Worm (Caenorhabditis elegans): ENCODE measurements around the gene Y102E9.6.

The Y102E9.6 gene

DNA sequence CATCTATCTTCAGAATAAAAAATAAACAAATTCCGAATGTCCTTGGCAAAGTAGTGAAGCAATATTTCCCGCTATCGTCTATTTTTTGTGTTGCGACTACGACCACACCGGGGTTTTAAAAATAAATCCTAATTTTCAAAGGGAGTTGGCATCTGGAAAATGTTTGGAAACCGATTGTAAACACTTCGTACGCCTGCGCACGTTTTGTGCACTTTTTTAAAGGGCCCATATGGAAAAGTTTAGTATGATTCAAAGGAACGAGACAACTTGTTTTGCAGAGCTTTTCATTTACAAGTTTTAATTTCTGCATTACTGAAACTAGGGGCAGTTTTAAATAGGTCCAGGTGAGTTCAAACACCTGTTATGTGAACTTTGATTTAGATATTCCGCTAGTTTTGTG, 3.6 kb upstream of the Y102E9.6 start:
- TF ChIP-seq egl-27 (tag; optimal IDR thresholded peaks at IDR 0.05) (no peak), ztf-4 (tag; optimal IDR thresholded peaks at IDR 0.05) (no peak), zag-1 (tag; optimal IDR thresholded peaks at IDR 0.05) (no peak), ama-1 (optimal IDR thresholded peaks at IDR 0.05) (no peak), aly-2 (tag; optimal IDR thresholded peaks at IDR 0.05) (no peak), elt-1 (tag; optimal IDR thresholded peaks at IDR 0.05) (no peak), fos-1 (tag; optimal IDR thresholded peaks at IDR 0.05) (no peak), ZK546.5 (tag; optimal IDR thresholded peaks at IDR 0.05) (no peak), lin-39 (tag; optimal IDR thresholded peaks at IDR 0.05) (no peak), jun-1 (tag; optimal IDR thresholded peaks at IDR 0.05) (no peak), ceh-9 (tag; optimal IDR thresholded peaks at IDR 0.05) (no peak), egl-5 (tag; optimal IDR thresholded peaks at IDR 0.05) (no peak), nhr-11 (tag; optimal IDR thresholded peaks at IDR 0.05) (no peak)

DNA sequence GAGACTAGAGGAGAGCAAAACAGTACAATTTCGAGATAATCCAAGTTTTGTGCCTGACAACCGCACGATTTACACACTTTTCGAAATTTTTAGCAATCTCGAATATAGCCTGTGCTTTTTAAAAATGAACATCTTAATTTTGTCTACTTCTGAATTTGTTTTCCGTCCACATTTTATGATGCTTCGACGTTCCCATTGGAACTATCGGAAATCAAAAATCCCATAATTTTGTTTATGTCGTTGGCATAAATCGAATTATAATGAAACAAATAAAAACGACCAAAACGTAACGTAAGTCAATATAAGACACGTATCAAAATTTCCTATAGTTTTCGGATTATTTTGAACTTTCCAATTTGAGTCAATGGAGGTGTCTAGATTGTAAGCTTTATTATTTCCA, 505 bp upstream of the Y102E9.6 start, which contains the start of gene K07E12.2:
Gene K07E12.2, plus strand, starts transcription at position 301 of the 400 bp plus-strand sequence.
- no peak for TF ChIP-seq ceh-28 (tag; optimal IDR thresholded peaks at IDR 0.05)
- no peak for TF ChIP-seq elt-3 (tag; optimal IDR thresholded peaks at IDR 0.05)
- no peak for TF ChIP-seq zag-1 (tag; optimal IDR thresholded peaks at IDR 0.05)
- TF ChIP-seq nhr-67 (tag; optimal IDR thresholded peaks at IDR 0.05), result no peak
- TF ChIP-seq nhr-28 (tag; optimal IDR thresholded peaks at IDR 0.05), result no peak
- TF ChIP-seq hmg-11 (tag; optimal IDR thresholded peaks at IDR 0.05), result no peak

DNA sequence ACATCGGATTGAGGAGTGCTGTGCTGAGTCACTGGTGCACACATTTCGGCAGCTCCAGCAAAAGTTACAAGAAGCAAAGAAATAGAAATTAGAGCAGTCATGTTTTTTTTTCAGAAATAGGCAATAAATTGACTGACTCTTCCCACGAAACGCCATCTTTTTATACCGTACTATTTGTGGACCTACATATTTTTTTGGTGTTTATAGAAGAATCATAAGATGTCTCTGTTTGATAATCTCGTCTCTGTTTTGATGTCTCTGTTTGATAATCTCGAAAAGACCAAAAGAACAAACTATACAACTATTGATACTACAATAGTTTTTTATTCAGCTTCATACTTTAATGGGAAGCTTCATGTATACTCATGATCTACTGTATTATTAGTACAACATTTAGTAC, 2.0 kb downstream of the Y102E9.6 start, which contains the start of gene Y102E9.3:
Gene Y102E9.3, minus strand, starts transcription at position 101 of the 400 bp plus-strand sequence.
- no peak for TF ChIP-seq nhr-67 (tag; optimal IDR thresholded peaks at IDR 0.05)
- no peak for TF ChIP-seq aly-2 (tag; optimal IDR thresholded peaks at IDR 0.05)
- no peak for TF ChIP-seq fos-1 (tag; optimal IDR thresholded peaks at IDR 0.05)
- TF ChIP-seq unc-39 (tag; optimal IDR thresholded peaks at IDR 0.05), result no peak
- TF ChIP-seq nhr-11 (tag; optimal IDR thresholded peaks at IDR 0.05), result no peak
- TF ChIP-seq skn-1 (tag; optimal IDR thresholded peaks at IDR 0.05), result no peak
- TF ChIP-seq sea-2 (GFP tag; optimal IDR thresholded peaks at IDR 0.05), result no peak
- TF ChIP-seq ceh-28 (tag; optimal IDR thresholded peaks at IDR 0.05), result no peak
- TF ChIP-seq ztf-11 (tag; optimal IDR thresholded peaks at IDR 0.05), result no peak
- TF ChIP-seq pha-4 (tag; optimal IDR thresholded peaks at IDR 0.05), result no peak
- no peak for TF ChIP-seq daf-12 (tag; optimal IDR thresholded peaks at IDR 0.05)
- no peak for TF ChIP-seq unc-62 (GFP tag; optimal IDR thresholded peaks at IDR 0.05)

DNA sequence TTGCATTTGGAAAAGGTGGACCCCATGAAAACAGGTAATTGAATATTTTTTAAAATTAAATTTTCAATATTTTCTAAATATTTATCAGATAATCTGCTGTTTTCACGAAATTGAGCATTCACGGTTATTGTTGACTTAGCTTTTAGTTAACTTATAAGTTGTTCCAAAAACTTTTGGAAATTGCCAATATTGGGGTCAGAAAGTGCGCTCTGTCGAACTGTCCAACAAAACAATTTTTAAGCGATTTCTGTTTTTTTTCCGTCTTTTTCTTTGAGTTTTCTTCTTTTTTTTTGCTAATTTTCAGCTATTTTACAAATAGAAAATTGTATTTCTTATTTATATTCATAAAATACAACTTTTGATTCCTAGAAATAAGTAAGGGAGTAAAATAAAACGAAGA, 5.2 kb downstream of the Y102E9.6 start:
- TF ChIP-seq fos-1 (tag; optimal IDR thresholded peaks at IDR 0.05) (no peak), sea-2 (GFP tag; optimal IDR thresholded peaks at IDR 0.05) (no peak), ama-1 (optimal IDR thresholded peaks at IDR 0.05) (no peak), ceh-28 (tag; optimal IDR thresholded peaks at IDR 0.05) (no peak), lin-39 (tag; optimal IDR thresholded peaks at IDR 0.05) (no peak), nhr-237 (tag; optimal IDR thresholded peaks at IDR 0.05) (no peak), lin-15B (tag; optimal IDR thresholded peaks at IDR 0.05) (no peak), ztf-11 (tag; optimal IDR thresholded peaks at IDR 0.05) (no peak), pha-4 (tag; optimal IDR thresholded peaks at IDR 0.05) (no peak), elt-2 (tag; optimal IDR thresholded peaks at IDR 0.05) (no peak), daf-12 (tag; optimal IDR thresholded peaks at IDR 0.05) (no peak), zag-1 (tag; optimal IDR thresholded peaks at IDR 0.05) (no peak), fkh-10 (GFP tag; optimal IDR thresholded peaks at IDR 0.05) (no peak), ZK546.5 (tag; optimal IDR thresholded peaks at IDR 0.05) (no peak), nfya-1 (tag; optimal IDR thresholded peaks at IDR 0.05; ENCODE audit: insufficient read depth) (no peak), ceh-82 (tag; optimal IDR thresholded peaks at IDR 0.05) (no peak), nhr-23 (tag; optimal IDR thresholded peaks at IDR 0.05) (no peak), nhr-76 (tag; optimal IDR thresholded peaks at IDR 0.05) (no peak), hmg-11 (tag; optimal IDR thresholded peaks at IDR 0.05) (no peak)

- no peak for TF ChIP-seq mdl-1 (tag; optimal IDR thresholded peaks at IDR 0.05)
- no peak for TF ChIP-seq zag-1 (tag; optimal IDR thresholded peaks at IDR 0.05)
- no peak for TF ChIP-seq nhr-77 (tag; optimal IDR thresholded peaks at IDR 0.05)
- TF ChIP-seq eor-1 (tag; optimal IDR thresholded peaks at IDR 0.05), result no peak
- no peak for TF ChIP-seq unc-39 (tag; optimal IDR thresholded peaks at IDR 0.05)
- no peak for TF ChIP-seq ztf-11 (tag; optimal IDR thresholded peaks at IDR 0.05)
- no peak for TF ChIP-seq fkh-10 (GFP tag; optimal IDR thresholded peaks at IDR 0.05)
- TF ChIP-seq fos-1 (tag; optimal IDR thresholded peaks at IDR 0.05), result no peak
- TF ChIP-seq nhr-76 (tag; optimal IDR thresholded peaks at IDR 0.05), result no peak
- no peak for TF ChIP-seq nhr-12 (tag; optimal IDR thresholded peaks at IDR 0.05)
- no peak for TF ChIP-seq nfya-1 (tag; optimal IDR thresholded peaks at IDR 0.05; ENCODE audit: insufficient read depth)
- no peak for TF ChIP-seq egl-27 (tag; optimal IDR thresholded peaks at IDR 0.05)
- no peak for TF ChIP-seq ceh-9 (tag; optimal IDR thresholded peaks at IDR 0.05)
- no peak for TF ChIP-seq nhr-28 (tag; optimal IDR thresholded peaks at IDR 0.05)
- TF ChIP-seq nhr-43 (tag; optimal IDR thresholded peaks at IDR 0.05; ENCODE audit: poor library complexity, severe bottlenecking), result no peak
- no peak for TF ChIP-seq mml-1 (tag; optimal IDR thresholded peaks at IDR 0.05)
- no peak for TF ChIP-seq elt-2 (tag; optimal IDR thresholded peaks at IDR 0.05)
- TF ChIP-seq lin-15B (tag; optimal IDR thresholded peaks at IDR 0.05), result no peak
- TF ChIP-seq elt-3 (tag; optimal IDR thresholded peaks at IDR 0.05), result no peak
- no peak for TF ChIP-seq daf-12 (tag; optimal IDR thresholded peaks at IDR 0.05)
These were observed 6.1 kb downstream of the Y102E9.6 start, which contains the start of the genes Y102E9.5 and odr-4 for ce11 chrIII:6730185-6730850. TSS of gene Y102E9.5 (minus strand) at chrIII:6730285. TSS of gene odr-4 (plus strand) at chrIII:6730800.

Measured in whole organism, L3 larva.